Fruit fly (Drosophila melanogaster) whole organism, pupa: ENCODE results near the gene Pomp.

Experiments used
- CG12605 ChIP-seq: fragments of 200-800 bp; sonication (Bioruptor generic); IDR thresholded peaks from 2 replicates; pipeline ENCODE4 v1.3.6; 2022; ENCODE audit warnings: missing biosample characterization, missing genetic modification characterization
- CG14655 ChIP-seq: fragments of 200-800 bp; sonication (Bioruptor generic); optimal IDR thresholded peaks from 3 replicates; lab custom pipeline; 2017; ENCODE audit warnings: mild to moderate bottlenecking, missing biosample characterization, missing genetic modification reagents, missing genetic modification characterization
- CG15710 ChIP-seq: fragments of 200-800 bp; sonication (Bioruptor generic); optimal IDR thresholded peaks from 2 replicates; lab custom pipeline; 2018; ENCODE audit warnings: missing biosample characterization, mild to moderate bottlenecking, missing genetic modification characterization, moderate library complexity
- CG17806 ChIP-seq: fragments of 200-800 bp; sonication (Bioruptor generic); optimal IDR thresholded peaks from 2 replicates; lab custom pipeline; 2018; ENCODE audit warnings: missing biosample characterization, mild to moderate bottlenecking, missing genetic modification characterization, moderate library complexity
- CG32121 ChIP-seq: fragments of 200-800 bp; sonication (Bioruptor generic); IDR thresholded peaks from 2 replicates; pipeline ENCODE4 v1.3.6; 2022; ENCODE audit warnings: missing biosample characterization, missing genetic modification characterization
- CG34367 ChIP-seq: fragments of 200-800 bp; sonication (Bioruptor generic); optimal IDR thresholded peaks from 2 replicates; lab custom pipeline; 2018; ENCODE audit warnings: missing biosample characterization, mild to moderate bottlenecking, missing genetic modification characterization
- EcR ChIP-seq: fragments of 200-800 bp; sonication (Bioruptor generic); optimal IDR thresholded peaks from 3 replicates; lab custom pipeline; 2019; ENCODE audit warnings: missing biosample characterization, missing genetic modification characterization, mild to moderate bottlenecking, moderate library complexity, missing genetic modification reagents
- Pif1A ChIP-seq: fragments of 200-800 bp; sonication (Bioruptor generic); optimal IDR thresholded peaks from 3 replicates; lab custom pipeline; 2016; ENCODE audit warnings: missing biosample characterization, missing genetic modification characterization
- Pif1B ChIP-seq: fragments of 200-800 bp; sonication (Bioruptor generic); optimal IDR thresholded peaks from 3 replicates; lab custom pipeline; 2016; ENCODE audit warnings: missing biosample characterization, missing genetic modification characterization
- fd96Ca ChIP-seq: fragments of 200-800 bp; sonication (Bioruptor generic); IDR thresholded peaks from 3 replicates; pipeline ENCODE4 v1.3.6; 2022; ENCODE audit warnings: missing biosample characterization, missing genetic modification characterization
- rn ChIP-seq: fragments of 200-800 bp; sonication (Bioruptor generic); IDR thresholded peaks from 2 replicates; pipeline ENCODE4 v1.3.6; 2022; ENCODE audit warnings: missing biosample characterization, missing genetic modification characterization

DNA sequence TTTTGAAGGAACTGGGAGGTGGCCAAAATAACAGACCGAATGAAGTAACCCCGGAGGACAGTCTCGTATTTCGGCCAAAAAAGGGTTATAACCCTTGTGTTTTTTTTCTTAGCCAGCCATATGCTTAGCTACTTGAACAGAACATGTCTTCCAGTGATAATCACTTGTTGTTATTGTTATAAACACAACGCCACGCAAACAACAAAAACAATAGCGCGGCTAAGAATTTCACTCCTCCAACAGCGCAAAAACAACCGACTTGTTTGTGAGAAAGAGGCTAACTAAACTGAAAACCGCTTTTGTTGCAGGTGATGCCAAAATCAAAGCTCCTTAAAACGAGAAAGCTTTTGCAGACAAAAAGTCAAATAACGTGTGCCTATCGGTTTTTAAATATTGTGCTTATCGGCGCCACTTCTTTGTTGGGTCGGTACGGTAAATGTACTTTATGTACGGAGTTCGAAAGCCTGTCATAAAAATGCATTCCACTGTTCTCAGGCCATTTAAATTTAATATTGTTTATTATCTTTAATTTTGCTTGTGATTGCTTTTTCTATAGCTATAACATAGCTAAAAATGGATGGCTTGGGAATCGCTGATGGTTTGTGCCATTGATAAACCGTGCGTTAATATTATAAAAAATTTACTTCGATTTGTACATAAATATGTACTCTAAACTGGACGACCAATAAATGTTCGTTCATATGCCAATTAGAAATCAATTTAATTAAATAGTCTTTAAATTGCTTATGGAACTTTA, 9.5 kb downstream of the Pomp start, which contains the start of gene vari:
- TF ChIP-seq rn: no peak
- TF ChIP-seq Pif1A: no peak
- TF ChIP-seq CG34367: no peak
- no peak for TF ChIP-seq CG12605 (GFP tag; lab: Robert Waterston, UW)
- no peak for TF ChIP-seq CG14655 (GFP tag; lab: Kevin White, UChicago)
- no peak for TF ChIP-seq CG32121
- peak; percentile 4 for TF ChIP-seq EcR (GFP tag; lab: Kevin White, UChicago)
- TF ChIP-seq CG17806 (tag; lab: Kevin White, UChicago): no peak
- no peak for TF ChIP-seq Pif1B
- no peak for TF ChIP-seq CG15710 (tag; lab: Kevin White, UChicago)
- TF ChIP-seq fd96Ca (GFP tag; lab: Robert Waterston, UW): no peak
